Worm (Caenorhabditis elegans): ENCODE data around the gene F09G8.7.
A peak's percentile ranks its signal among the peaks of the same experiment; 100 is the strongest.

Gene F09G8.7

ce11 chrIII:8307356-8307755 lies 39.2 kb upstream of the F09G8.7 start, which contains the start of the genes F10E9.7 and F10E9.5:
F10E9.7 (minus strand) TSS chrIII:8307441.
F10E9.5 (plus strand) TSS chrIII:8307592.
- no peak for TF ChIP-seq ceh-9 (tag; optimal IDR thresholded peaks at IDR 0.05)
- TF ChIP-seq nhr-11 (tag; optimal IDR thresholded peaks at IDR 0.05), result no peak
- TF ChIP-seq unc-3 (GFP tag; conservative IDR thresholded peaks at IDR 0.05), result no peak
- peak; percentile 29 for TF ChIP-seq unc-3 (tag; optimal IDR thresholded peaks at IDR 0.05)
- TF ChIP-seq nhr-232 (tag; optimal IDR thresholded peaks at IDR 0.05), result no peak
- peak; percentile 84 for TF ChIP-seq zip-5 (tag; optimal IDR thresholded peaks at IDR 0.05)
- peak; percentile 24 for TF ChIP-seq nfya-1 (tag; optimal IDR thresholded peaks at IDR 0.05)
- TF ChIP-seq pqm-1 (tag; optimal IDR thresholded peaks at IDR 0.05), result no peak
- TF ChIP-seq ceh-22 (tag; optimal IDR thresholded peaks at IDR 0.05), result no peak
- TF ChIP-seq ceh-48 (tag; optimal IDR thresholded peaks at IDR 0.05), result no peak
- TF ChIP-seq unc-42 (tag; optimal IDR thresholded peaks at IDR 0.05), result peak; percentile 24
- TF ChIP-seq elt-2 (tag; optimal IDR thresholded peaks at IDR 0.05), result peak; percentile 75
- TF ChIP-seq hlh-15 (tag; optimal IDR thresholded peaks at IDR 0.05), result no peak
- TF ChIP-seq ceh-31 (tag; optimal IDR thresholded peaks at IDR 0.05), result peak; percentile 94
- TF ChIP-seq che-1 (tag; optimal IDR thresholded peaks at IDR 0.05), result no peak
- TF ChIP-seq ttx-3 (tag; optimal IDR thresholded peaks at IDR 0.05), result peak; percentile 52
- TF ChIP-seq fax-1 (tag; optimal IDR thresholded peaks at IDR 0.05), result peak; percentile 45
- peak; percentile 82 for TF ChIP-seq tbx-2 (tag; optimal IDR thresholded peaks at IDR 0.05)
- peak; percentile 18 for TF ChIP-seq ztf-16 (tag; optimal IDR thresholded peaks at IDR 0.05)
- peak; percentile 80 for TF ChIP-seq ref-2 (tag; optimal IDR thresholded peaks at IDR 0.05)
- peak; percentile 17 for TF ChIP-seq unc-86 (tag; optimal IDR thresholded peaks at IDR 0.05)
- TF ChIP-seq npax-4 (tag; optimal IDR thresholded peaks at IDR 0.05), result no peak
- peak; percentile 81 for TF ChIP-seq tbx-7 (tag; optimal IDR thresholded peaks at IDR 0.05)
- no peak for TF ChIP-seq hlh-6 (tag; optimal IDR thresholded peaks at IDR 0.05)
- no peak for TF ChIP-seq dve-1 (tag; optimal IDR thresholded peaks at IDR 0.05)
- TF ChIP-seq fkh-6 (tag; optimal IDR thresholded peaks at IDR 0.05), result no peak
- no peak for TF ChIP-seq Y22D7AL.16 (tag; optimal IDR thresholded peaks at IDR 0.05)
- TF ChIP-seq C08G9.2 (tag; optimal IDR thresholded peaks at IDR 0.05), result peak; percentile 86
- peak; percentile 2 for TF ChIP-seq ceh-18 (tag; optimal IDR thresholded peaks at IDR 0.05)
- TF ChIP-seq hlh-8 (tag; optimal IDR thresholded peaks at IDR 0.05), result peak; percentile 90
- no peak for TF ChIP-seq gmeb-2 (tag; optimal IDR thresholded peaks at IDR 0.05)
- TF ChIP-seq ceh-2 (tag; optimal IDR thresholded peaks at IDR 0.05), result peak; percentile 93
- TF ChIP-seq ceh-34 (tag; optimal IDR thresholded peaks at IDR 0.05), result peak; percentile 49
- no peak for TF ChIP-seq sox-4 (tag; optimal IDR thresholded peaks at IDR 0.05)
- TF ChIP-seq K09A11.1 (tag; optimal IDR thresholded peaks at IDR 0.05; ENCODE audit: insufficient read depth), result no peak
- TF ChIP-seq ceh-30 (tag; optimal IDR thresholded peaks at IDR 0.05), result no peak
- TF ChIP-seq ceh-6 (GFP tag; optimal IDR thresholded peaks at IDR 0.05), result no peak
- TF ChIP-seq T23F11.4 (GFP tag; optimal IDR thresholded peaks at IDR 0.05), result no peak
- TF ChIP-seq elt-4 (tag; optimal IDR thresholded peaks at IDR 0.05), result no peak
- TF ChIP-seq hlh-30 (tag; optimal IDR thresholded peaks at IDR 0.05; ENCODE audit: insufficient read depth), result no peak
- TF ChIP-seq ceh-19 (GFP tag; optimal IDR thresholded peaks at IDR 0.05), result no peak
- peak; percentile 12 for TF ChIP-seq rnt-1 (tag; optimal IDR thresholded peaks at IDR 0.05)
- TF ChIP-seq pros-1 (tag; optimal IDR thresholded peaks at IDR 0.05), result no peak
- TF ChIP-seq ahr-1 (tag; optimal IDR thresholded peaks at IDR 0.05), result peak; percentile 45
- peak; percentile 21 for TF ChIP-seq F13H6.1 (tag; optimal IDR thresholded peaks at IDR 0.05)
- no peak for TF ChIP-seq pat-9 (tag; optimal IDR thresholded peaks at IDR 0.05)
- peak; percentile 28 for TF ChIP-seq ceh-14 (tag; optimal IDR thresholded peaks at IDR 0.05)
- peak; percentile 87 for TF ChIP-seq ets-4 (tag; optimal IDR thresholded peaks at IDR 0.05)
- no peak for TF ChIP-seq ama-1 (optimal IDR thresholded peaks at IDR 0.05)
- no peak for TF ChIP-seq pha-2 (tag; optimal IDR thresholded peaks at IDR 0.05)
- TF ChIP-seq pax-1 (tag; optimal IDR thresholded peaks at IDR 0.05), result no peak
- TF ChIP-seq fkh-10 (GFP tag; optimal IDR thresholded peaks at IDR 0.05), result no peak
